Fruit fly (Drosophila melanogaster) whole organism: ENCODE data around the gene ng1.

Experiments
- CG8478 ChIP-seq: fragments of >200 bp; optimal IDR thresholded peaks from 2 replicates; lab custom pipeline; 2018; ENCODE audit warnings: inconsistent platforms
- Dll ChIP-seq: fragments of >200 bp; optimal IDR thresholded peaks from 2 replicates; lab custom pipeline; 2017
- EcR ChIP-seq, 2 experiments: fragments of >200 bp; optimal IDR thresholded peaks; 2 replicates each; lab custom pipeline; 2017; ENCODE audit warnings: missing biosample characterization in 2 of 2, missing genetic modification characterization in 2 of 2, missing genetic modification reagents in 2 of 2
- pan ChIP-seq: fragments of >200 bp; optimal IDR thresholded peaks from 2 replicates; lab custom pipeline; 2017
- psq ChIP-seq: fragments of >200 bp; optimal IDR thresholded peaks from 2 replicates; lab custom pipeline; 2017
- usp ChIP-seq: fragments of >200 bp; optimal IDR thresholded peaks from 2 replicates; lab custom pipeline; 2017; ENCODE audit warnings: missing biosample characterization, missing genetic modification characterization, mixed read lengths

Gene ng1

DNA sequence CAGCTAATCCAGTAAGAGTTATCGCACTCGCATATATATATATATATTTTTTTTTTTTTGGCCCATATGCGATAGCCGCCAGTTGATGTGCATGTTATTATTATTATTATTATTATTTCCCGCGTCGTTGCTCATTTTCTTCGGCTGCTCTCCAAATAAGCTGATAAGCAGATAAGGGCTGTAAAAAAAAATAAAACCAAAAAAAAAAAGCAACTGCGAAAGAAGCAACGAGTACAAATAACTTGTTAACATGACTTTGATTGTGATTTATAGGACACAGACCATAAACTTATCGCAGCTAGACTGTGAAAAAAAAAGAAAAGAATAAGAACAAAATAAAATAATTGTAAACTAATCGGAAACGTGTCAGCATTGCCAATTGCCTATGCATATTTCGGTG is 23.6 kb downstream of the ng1 start:
- no peak for TF ChIP-seq pan (lab: Kevin White, UChicago)
- TF ChIP-seq usp (GFP tag; lab: Kevin White, UChicago), result no peak
- TF ChIP-seq CG8478 (lab: Kevin White, UChicago), result no peak
- no peak for TF ChIP-seq psq (lab: Kevin White, UChicago)
- TF ChIP-seq EcR (GFP tag; optimal IDR thresholded peaks at IDR 0.05; lab: Kevin White, UChicago), result no peak
- no peak for TF ChIP-seq Dll (lab: Kevin White, UChicago)

DNA sequence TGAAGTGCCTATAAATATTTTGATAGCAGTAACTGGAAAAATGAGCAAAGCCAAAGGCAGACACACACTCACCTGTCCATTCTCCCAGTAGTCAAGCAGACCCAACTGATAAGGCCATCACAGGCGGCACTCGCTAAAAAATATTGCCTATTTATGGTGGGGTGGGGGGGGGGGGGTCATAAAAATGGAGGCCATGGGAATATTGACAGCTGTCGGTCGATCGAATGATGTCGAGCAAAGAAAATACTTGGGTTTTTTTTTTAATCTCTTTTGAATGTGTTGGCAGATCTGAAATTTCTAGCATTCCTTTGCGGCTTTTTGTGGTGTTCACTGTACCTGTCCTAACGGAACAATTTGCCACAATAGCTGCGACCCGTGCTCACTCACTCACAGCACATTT is 31.3 kb downstream of the ng1 start:
- no peak for TF ChIP-seq pan (lab: Kevin White, UChicago)
- no peak for TF ChIP-seq psq (lab: Kevin White, UChicago)
- TF ChIP-seq Dll (lab: Kevin White, UChicago), result no peak
- no peak for TF ChIP-seq usp (GFP tag; lab: Kevin White, UChicago)
- no peak for TF ChIP-seq CG8478 (lab: Kevin White, UChicago)
- no peak for TF ChIP-seq EcR (GFP tag; optimal IDR thresholded peaks at IDR 0.05; lab: Kevin White, UChicago)

DNA sequence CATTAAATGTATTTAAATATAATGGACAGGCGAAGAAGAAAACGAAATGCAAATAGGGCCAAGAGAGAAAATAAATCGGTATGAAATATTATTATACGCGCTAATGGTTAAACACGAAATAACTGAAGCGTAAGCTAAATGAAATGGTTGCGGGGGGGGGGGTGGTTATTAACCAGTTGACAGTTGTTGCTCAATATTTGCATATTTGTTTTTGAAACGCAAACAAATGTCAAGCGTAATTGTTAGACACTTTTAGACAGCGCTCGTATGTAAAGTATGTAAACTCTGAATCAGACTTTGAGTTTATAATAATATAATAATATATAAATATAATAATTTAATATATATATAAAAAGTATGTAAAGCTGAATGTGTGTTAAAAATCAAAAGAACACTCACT is 39.7 kb downstream of the ng1 start:
- no peak for TF ChIP-seq pan (lab: Kevin White, UChicago)
- no peak for TF ChIP-seq CG8478 (lab: Kevin White, UChicago)
- TF ChIP-seq psq (lab: Kevin White, UChicago), result no peak
- TF ChIP-seq Dll (lab: Kevin White, UChicago), result no peak
- TF ChIP-seq EcR (GFP tag; optimal IDR thresholded peaks at IDR 0.05; lab: Kevin White, UChicago), result no peak
- no peak for TF ChIP-seq usp (GFP tag; lab: Kevin White, UChicago)

DNA sequence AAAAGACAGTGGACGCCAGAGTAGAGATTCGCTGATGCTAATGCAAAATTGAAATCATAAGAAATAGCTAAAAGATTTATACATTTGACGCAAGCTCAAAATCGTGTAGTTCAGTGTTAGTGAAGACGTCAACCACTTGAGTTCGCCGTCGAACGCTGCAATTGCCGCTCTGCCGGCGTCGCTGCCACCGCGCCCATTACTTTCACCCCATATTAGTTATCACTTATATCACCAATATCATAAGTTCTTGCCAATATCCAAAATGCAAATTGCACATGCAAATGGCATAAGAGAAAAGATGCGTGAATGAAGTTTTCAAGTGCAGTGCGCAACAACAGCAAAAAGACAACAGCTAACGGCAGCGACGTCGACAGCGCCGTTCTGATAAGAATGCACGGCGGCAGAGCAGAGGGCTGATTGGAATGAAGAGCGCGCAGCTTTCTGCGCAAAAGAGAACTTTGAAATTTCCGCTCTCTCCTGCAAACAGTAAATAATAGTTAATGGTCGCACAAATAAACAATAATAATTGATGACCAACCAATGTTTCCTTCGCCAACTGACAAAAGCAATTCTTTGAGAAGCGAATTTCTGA is 46.1 kb downstream of the ng1 start:
- TF ChIP-seq EcR (GFP tag; optimal IDR thresholded peaks at IDR 0.05; lab: Kevin White, UChicago) (no peak), CG8478 (lab: Kevin White, UChicago) (no peak), Dll (lab: Kevin White, UChicago) (no peak), usp (GFP tag; lab: Kevin White, UChicago) (no peak), pan (lab: Kevin White, UChicago) (no peak), psq (lab: Kevin White, UChicago) (no peak)

DNA sequence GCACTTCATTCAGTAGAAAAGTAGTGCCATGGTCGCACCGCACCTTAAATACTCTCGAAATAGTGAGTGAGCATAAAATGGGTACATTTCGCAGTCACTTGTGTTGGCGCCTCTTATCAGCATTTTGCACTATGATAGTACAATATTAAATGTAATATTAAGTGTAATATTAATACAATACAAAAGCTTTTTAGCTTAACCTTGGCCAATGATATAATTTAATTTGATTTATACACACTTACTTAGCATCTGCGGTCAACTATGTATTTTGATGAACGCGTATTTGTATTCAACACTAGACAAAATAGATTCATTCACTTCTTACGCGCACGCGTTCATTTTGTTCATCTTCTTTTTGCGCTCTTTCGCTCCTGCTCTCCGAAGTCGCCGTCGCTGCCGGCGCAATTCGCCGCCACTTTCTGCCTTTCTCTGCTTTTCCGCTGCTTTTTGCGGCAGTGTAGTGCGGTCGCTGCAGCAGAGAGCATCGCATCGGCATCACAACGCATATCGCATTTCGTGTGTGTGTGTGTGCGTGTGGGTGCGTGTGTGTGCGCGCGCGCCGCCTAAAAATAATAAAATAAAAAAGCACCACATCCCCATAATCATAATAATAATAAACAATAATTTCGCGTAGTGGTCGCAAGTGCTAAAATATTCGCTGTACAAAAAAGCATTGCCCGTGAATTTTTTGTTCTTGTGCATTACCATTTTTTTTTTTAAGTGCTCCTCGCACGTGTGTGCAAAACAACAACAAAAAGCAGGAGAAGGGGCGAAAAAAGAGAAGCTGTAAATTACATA is 46.9 kb downstream of the ng1 start:
- TF ChIP-seq pan (lab: Kevin White, UChicago) (no peak), Dll (lab: Kevin White, UChicago) (no peak), usp (GFP tag; lab: Kevin White, UChicago) (no peak), EcR (GFP tag; optimal IDR thresholded peaks at IDR 0.05; lab: Kevin White, UChicago) (no peak), psq (lab: Kevin White, UChicago) (no peak), CG8478 (lab: Kevin White, UChicago) (no peak)

DNA sequence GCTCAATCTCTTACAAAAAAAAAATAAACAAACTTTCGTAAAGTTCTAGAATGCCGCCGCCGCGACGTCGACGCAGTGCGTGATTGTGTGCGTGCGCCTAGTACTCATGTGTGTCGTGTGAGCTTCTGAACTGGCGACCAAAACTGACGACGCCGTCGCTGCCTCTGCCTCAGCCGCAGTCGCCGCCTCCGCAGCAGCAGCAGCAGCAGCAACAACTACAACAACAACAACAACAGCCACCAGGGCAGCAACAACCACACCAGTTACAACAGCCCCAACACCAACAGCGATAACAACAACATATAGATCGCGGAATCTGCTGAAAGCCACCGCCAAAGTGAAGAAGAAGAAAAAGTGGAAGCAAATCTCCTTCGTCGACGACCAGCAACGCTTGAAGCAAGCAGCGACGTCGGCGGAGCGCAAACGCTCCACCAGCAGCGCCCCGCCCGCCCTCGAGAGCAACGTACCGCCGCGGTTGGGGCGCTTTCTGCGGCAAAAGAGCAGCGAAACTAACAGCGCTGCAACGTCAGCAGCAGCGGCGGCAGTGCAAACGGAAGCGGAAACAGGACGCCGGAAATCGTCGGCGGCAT is 49.0 kb downstream of the ng1 start:
- TF ChIP-seq pan (lab: Kevin White, UChicago) (no peak), CG8478 (lab: Kevin White, UChicago) (no peak), usp (GFP tag; lab: Kevin White, UChicago) (no peak)
